Worm (Caenorhabditis elegans): ENCODE measurements around the gene npr-3.
"Not testable (repeated sequence)": the region's sequence is repeated elsewhere in the genome, so short reads cannot be mapped to it uniquely, and the experiment has no call there.

The npr-3 gene

ce11 chrIV:11459684-11460083 lies at the start of gene npr-3:
Gene npr-3 (plus strand): TSS chrIV:11459984.
- no peak for TF ChIP-seq elt-3 (tag; optimal IDR thresholded peaks at IDR 0.05)
- no peak for TF ChIP-seq M03D4.4 (tag; optimal IDR thresholded peaks at IDR 0.05)
- no peak for TF ChIP-seq ceh-39 (tag; optimal IDR thresholded peaks at IDR 0.05)
- TF ChIP-seq tbx-8 (GFP tag; optimal IDR thresholded peaks at IDR 0.05), result no peak
- TF ChIP-seq lin-32 (GFP tag; optimal IDR thresholded peaks at IDR 0.05), result no peak
- TF ChIP-seq unc-39 (tag; optimal IDR thresholded peaks at IDR 0.05), result no peak

- no peak for TF ChIP-seq elt-1 (tag; optimal IDR thresholded peaks at IDR 0.05; ENCODE audit: borderline replicate concordance, insufficient read depth)
- TF ChIP-seq lsy-2 (tag; optimal IDR thresholded peaks at IDR 0.05), result no peak
- TF ChIP-seq sptf-1 (tag; optimal IDR thresholded peaks at IDR 0.05), result no peak
- TF ChIP-seq snpc-4 (tag; optimal IDR thresholded peaks at IDR 0.05), result no peak
- no peak for TF ChIP-seq unc-120 (tag; optimal IDR thresholded peaks at IDR 0.05; ENCODE audit: poor library complexity, severe bottlenecking)
- TF ChIP-seq ham-2 (GFP tag; optimal IDR thresholded peaks at IDR 0.05), result no peak
- TF ChIP-seq drap-1 (GFP tag; optimal IDR thresholded peaks at IDR 0.05), result no peak
- TF ChIP-seq sem-2 (GFP tag; optimal IDR thresholded peaks at IDR 0.05), result no peak
- TF ChIP-seq nhr-28 (tag; optimal IDR thresholded peaks at IDR 0.05), result no peak
- no peak for TF ChIP-seq flh-1 (GFP tag; optimal IDR thresholded peaks at IDR 0.05)
- no peak for TF ChIP-seq ceh-43 (GFP tag; optimal IDR thresholded peaks at IDR 0.05)
- no peak for TF ChIP-seq tbx-8 (GFP tag; optimal IDR thresholded peaks at IDR 0.05)
- no peak for TF ChIP-seq lin-32 (GFP tag; optimal IDR thresholded peaks at IDR 0.05)
- TF ChIP-seq mep-1 (tag; optimal IDR thresholded peaks at IDR 0.05), result no peak
- no peak for TF ChIP-seq nhr-2 (tag; optimal IDR thresholded peaks at IDR 0.05)
- TF ChIP-seq nhr-76 (tag; optimal IDR thresholded peaks at IDR 0.05), result no peak
- no peak for TF ChIP-seq nhr-12 (tag; optimal IDR thresholded peaks at IDR 0.05)
Observed at ce11 chrIV:11410084-11410483, 49.7 kb upstream of the npr-3 start, which contains the start of gene gfat-2. Gene gfat-2 (plus strand): TSS chrIV:11410228.

- TF ChIP-seq mab-5 (tag; optimal IDR thresholded peaks at IDR 0.05), result no peak
- no peak for TF ChIP-seq bed-3 (GFP tag; optimal IDR thresholded peaks at IDR 0.05)
- TF ChIP-seq ces-1 (GFP tag; optimal IDR thresholded peaks at IDR 0.05), result no peak
- no peak for TF ChIP-seq unc-39 (tag; optimal IDR thresholded peaks at IDR 0.05)
- no peak for TF ChIP-seq elt-3 (tag; optimal IDR thresholded peaks at IDR 0.05)
- no peak for TF ChIP-seq nhr-28 (tag; optimal IDR thresholded peaks at IDR 0.05)
- no peak for TF ChIP-seq ztf-11 (tag; optimal IDR thresholded peaks at IDR 0.05)
- no peak for TF ChIP-seq nhr-12 (tag; optimal IDR thresholded peaks at IDR 0.05)
- no peak for TF ChIP-seq pha-4 (tag; optimal IDR thresholded peaks at IDR 0.05)
- TF ChIP-seq blmp-1 (tag; optimal IDR thresholded peaks at IDR 0.05), result no peak
- TF ChIP-seq sptf-1 (tag; optimal IDR thresholded peaks at IDR 0.05), result no peak
- TF ChIP-seq nhr-2 (tag; optimal IDR thresholded peaks at IDR 0.05), result no peak
- TF ChIP-seq lin-32 (GFP tag; optimal IDR thresholded peaks at IDR 0.05), result no peak
- TF ChIP-seq lsy-2 (tag; optimal IDR thresholded peaks at IDR 0.05), result no peak
- TF ChIP-seq ceh-83 (GFP tag; optimal IDR thresholded peaks at IDR 0.05), result no peak
- TF ChIP-seq nhr-237 (tag; optimal IDR thresholded peaks at IDR 0.05), result no peak
Observed at ce11 chrIV:11414920-11415319, 44.9 kb upstream of the npr-3 start, which contains the start of gene F22B3.10. Gene F22B3.10 (minus strand): TSS chrIV:11415020.

ce11 chrIV:11416724-11417123 lies 43.1 kb upstream of the npr-3 start, which contains the start of gene F22B3.5:
Gene F22B3.5 (minus strand): TSS chrIV:11416824.
- not testable (repeated sequence) for TF ChIP-seq elt-3 (tag; optimal IDR thresholded peaks at IDR 0.05); tbx-8 (GFP tag; optimal IDR thresholded peaks at IDR 0.05); mep-1 (tag; optimal IDR thresholded peaks at IDR 0.05)

ce11 chrIV:11421696-11422095 lies 38.1 kb upstream of the npr-3 start, which contains the start of gene F22B3.7:
Gene F22B3.7 (minus strand): TSS chrIV:11421796.
- TF ChIP-seq ceh-83 (GFP tag; optimal IDR thresholded peaks at IDR 0.05) (no peak), drap-1 (GFP tag; optimal IDR thresholded peaks at IDR 0.05) (no peak), zip-8 (tag; optimal IDR thresholded peaks at IDR 0.05) (no peak), ztf-11 (tag; optimal IDR thresholded peaks at IDR 0.05) (no peak), ces-1 (GFP tag; optimal IDR thresholded peaks at IDR 0.05) (no peak), hlh-1 (tag; optimal IDR thresholded peaks at IDR 0.05) (no peak)
